Fruit fly (Drosophila melanogaster): ENCODE results near the gene wnd.
A peak's percentile ranks its signal among the peaks of the same experiment; 100 is the strongest.

The wnd gene

dm6 chr3L:19634788-19635448, 665 bp downstream of the wnd start (continued):
- TF ChIP-seq Mrtf (GFP tag; IDR thresholded peaks at IDR 0.05) (peak; percentile 43; the same call in 1 of the 3 replicates), cad (GFP tag; optimal IDR thresholded peaks at IDR 0.05) (no peak), chinmo (GFP tag; IDR thresholded peaks at IDR 0.05; ENCODE audit: partially characterized antibody) (peak; percentile 74; the same call in 1 of the 4 replicates), onecut (GFP tag; IDR thresholded peaks at IDR 0.05) (peak; percentile 96), z (GFP tag; IDR thresholded peaks at IDR 0.05) (no peak), kay (GFP tag; optimal IDR thresholded peaks at IDR 0.05) (peak; percentile 68), CG11247 (GFP tag; IDR thresholded peaks at IDR 0.05) (no peak), ara (GFP tag; IDR thresholded peaks at IDR 0.05) (no peak), pros (GFP tag; optimal IDR thresholded peaks at IDR 0.05) (no peak), cwo (GFP tag; optimal IDR thresholded peaks at IDR 0.05) (peak; percentile 77), grau (tag; optimal IDR thresholded peaks at IDR 0.05) (peak; percentile 77), lilli (GFP tag; optimal IDR thresholded peaks at IDR 0.05) (no peak), PHDP (tag; optimal IDR thresholded peaks at IDR 0.05) (peak; percentile 87), CG7839 (tag; optimal IDR thresholded peaks at IDR 0.05) (peak; percentile 91), ci (GFP tag; IDR thresholded peaks at IDR 0.05) (peak; percentile 10; the same call in 1 of the 3 replicates), toy (GFP tag; IDR thresholded peaks at IDR 0.05) (peak; percentile 47; the same call in 1 of the 2 replicates), HHEX (GFP tag; optimal IDR thresholded peaks at IDR 0.05) (peak; percentile 51), Taf1 (GFP tag; IDR thresholded peaks at IDR 0.05) (0 out of 2 replicates have a peak, but pooled peaks have one; percentile 25), CG10654 (GFP tag; optimal IDR thresholded peaks at IDR 0.05) (peak; percentile 63), dm (GFP tag; optimal IDR thresholded peaks at IDR 0.05) (no peak), tup (GFP tag; optimal IDR thresholded peaks at IDR 0.05) (no peak), CG16815 (GFP tag; optimal IDR thresholded peaks at IDR 0.05) (peak; percentile 50), CG2129 (GFP tag; IDR thresholded peaks at IDR 0.05; ENCODE audit: partially characterized antibody) (no peak), CG12219 (GFP tag; optimal IDR thresholded peaks at IDR 0.05) (no peak), Dref (GFP tag; IDR thresholded peaks at IDR 0.05) (no peak), wek (GFP tag; optimal IDR thresholded peaks at IDR 0.05) (no peak), Blimp-1 (GFP tag; optimal IDR thresholded peaks at IDR 0.05) (peak; percentile 90), tin (GFP tag; optimal IDR thresholded peaks at IDR 0.05) (peak; percentile 74), CG2120 (GFP tag; optimal IDR thresholded peaks at IDR 0.05) (peak; percentile 64), CG34422 (GFP tag; IDR thresholded peaks at IDR 0.05) (0 out of 3 replicates have a peak, but pooled peaks have one; percentile 62), shn (GFP tag; optimal IDR thresholded peaks at IDR 0.05) (no peak), CG12071 (GFP tag; optimal IDR thresholded peaks at IDR 0.05) (no peak), CG15479 (GFP tag; optimal IDR thresholded peaks at IDR 0.05) (no peak), ems (GFP tag; optimal IDR thresholded peaks at IDR 0.05) (no peak), ro (GFP tag; IDR thresholded peaks at IDR 0.05) (no peak), CG18619 (GFP tag; optimal IDR thresholded peaks at IDR 0.05) (peak; percentile 57), CG6765 (GFP tag; optimal IDR thresholded peaks at IDR 0.05) (peak; percentile 57), kah (GFP tag; optimal IDR thresholded peaks at IDR 0.05) (no peak), CG1602 (GFP tag; optimal IDR thresholded peaks at IDR 0.05) (peak; percentile 47), lab (GFP tag; optimal IDR thresholded peaks at IDR 0.05) (peak; percentile 82), CG6654 (GFP tag; optimal IDR thresholded peaks at IDR 0.05) (no peak), Tbp (GFP tag; optimal IDR thresholded peaks at IDR 0.05) (no peak), CG12155 (GFP tag; optimal IDR thresholded peaks at IDR 0.05) (peak; percentile 50), schlank (tag; optimal IDR thresholded peaks at IDR 0.05) (no peak), fd96Cb (tag; optimal IDR thresholded peaks at IDR 0.05) (peak; percentile 81), CG11398 (GFP tag; optimal IDR thresholded peaks at IDR 0.05) (no peak), CG1603 (tag; optimal IDR thresholded peaks at IDR 0.05) (no peak), CG3065 (GFP tag; optimal IDR thresholded peaks at IDR 0.05) (no peak), CG8944 (GFP tag; optimal IDR thresholded peaks at IDR 0.05) (no peak), HmgD (GFP tag; optimal IDR thresholded peaks at IDR 0.05) (no peak), CTCF (GFP tag; optimal IDR thresholded peaks at IDR 0.05) (no peak)

Data from whole organism, embryonic.